Worm (Caenorhabditis elegans) whole organism, dauer: ENCODE data around the gene irld-2.

Experiments used
- unc-62 ChIP-seq: sonication (generic microtip); optimal IDR thresholded peaks from 2 replicates; lab custom pipeline; 2017; ENCODE audit warnings: missing biosample characterization, missing genetic modification reagents, missing genetic modification characterization

Gene irld-2

ce11 chrX:13360632-13361031 is 34.2 kb downstream of the irld-2 start:
- TF ChIP-seq unc-62 (GFP tag; lab: Kevin White, UChicago) = no peak

- TF ChIP-seq unc-62 (GFP tag; lab: Kevin White, UChicago) = no peak
Observed at ce11 chrX:13359800-13360199, 35.1 kb downstream of the irld-2 start.

- TF ChIP-seq unc-62 (GFP tag; lab: Kevin White, UChicago) = no peak
Observed at ce11 chrX:13358573-13358972, 36.3 kb downstream of the irld-2 start.

- TF ChIP-seq unc-62 (GFP tag; lab: Kevin White, UChicago) = no peak
Observed at ce11 chrX:13357673-13358072, 37.2 kb downstream of the irld-2 start.

- TF ChIP-seq unc-62 (GFP tag; lab: Kevin White, UChicago) = no peak
Observed at ce11 chrX:13356469-13356868, 38.4 kb downstream of the irld-2 start.

ce11 chrX:13354672-13355407 is 40.0 kb downstream of the irld-2 start:
- no peak for TF ChIP-seq unc-62 (GFP tag; lab: Kevin White, UChicago)

DNA sequence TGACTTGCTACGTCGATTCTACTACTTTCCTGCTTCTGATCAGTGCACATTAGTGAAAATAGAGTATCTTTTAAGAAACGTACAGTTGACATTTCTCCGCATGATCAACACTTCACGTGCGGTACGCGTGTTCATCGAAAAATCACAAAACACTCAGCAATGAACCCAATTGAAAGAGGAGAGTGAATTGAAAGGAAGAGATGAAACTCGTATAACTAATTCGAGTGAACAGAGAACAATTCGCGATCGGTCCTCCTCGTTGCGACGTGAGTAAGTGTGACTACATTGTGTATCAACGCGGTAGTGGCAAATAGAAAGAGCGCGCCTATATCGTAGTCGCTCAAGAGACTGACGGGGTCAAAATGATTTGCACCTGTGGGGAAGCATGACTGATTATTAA is 41.3 kb downstream of the irld-2 start:
- TF ChIP-seq unc-62 (GFP tag; lab: Kevin White, UChicago) = no peak

DNA sequence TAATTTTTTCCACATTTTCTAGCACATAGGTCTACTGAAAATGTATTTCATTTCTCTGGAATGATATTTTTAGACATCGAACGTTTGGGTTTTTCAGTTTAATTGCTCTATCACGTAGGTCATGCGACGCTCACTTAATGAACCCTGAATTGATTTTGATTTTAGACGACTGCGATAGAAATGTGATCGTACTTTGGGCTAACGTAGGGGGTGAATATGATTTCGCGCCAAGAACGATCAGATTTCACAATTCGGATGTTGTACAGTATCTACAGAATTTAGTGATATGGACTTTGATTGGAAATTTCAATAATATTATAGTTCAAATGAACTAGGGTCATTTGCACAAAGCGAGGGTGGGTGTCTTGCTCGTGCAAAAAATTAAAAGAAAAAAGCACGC is 42.7 kb downstream of the irld-2 start:
- no peak for TF ChIP-seq unc-62 (GFP tag; lab: Kevin White, UChicago)

DNA sequence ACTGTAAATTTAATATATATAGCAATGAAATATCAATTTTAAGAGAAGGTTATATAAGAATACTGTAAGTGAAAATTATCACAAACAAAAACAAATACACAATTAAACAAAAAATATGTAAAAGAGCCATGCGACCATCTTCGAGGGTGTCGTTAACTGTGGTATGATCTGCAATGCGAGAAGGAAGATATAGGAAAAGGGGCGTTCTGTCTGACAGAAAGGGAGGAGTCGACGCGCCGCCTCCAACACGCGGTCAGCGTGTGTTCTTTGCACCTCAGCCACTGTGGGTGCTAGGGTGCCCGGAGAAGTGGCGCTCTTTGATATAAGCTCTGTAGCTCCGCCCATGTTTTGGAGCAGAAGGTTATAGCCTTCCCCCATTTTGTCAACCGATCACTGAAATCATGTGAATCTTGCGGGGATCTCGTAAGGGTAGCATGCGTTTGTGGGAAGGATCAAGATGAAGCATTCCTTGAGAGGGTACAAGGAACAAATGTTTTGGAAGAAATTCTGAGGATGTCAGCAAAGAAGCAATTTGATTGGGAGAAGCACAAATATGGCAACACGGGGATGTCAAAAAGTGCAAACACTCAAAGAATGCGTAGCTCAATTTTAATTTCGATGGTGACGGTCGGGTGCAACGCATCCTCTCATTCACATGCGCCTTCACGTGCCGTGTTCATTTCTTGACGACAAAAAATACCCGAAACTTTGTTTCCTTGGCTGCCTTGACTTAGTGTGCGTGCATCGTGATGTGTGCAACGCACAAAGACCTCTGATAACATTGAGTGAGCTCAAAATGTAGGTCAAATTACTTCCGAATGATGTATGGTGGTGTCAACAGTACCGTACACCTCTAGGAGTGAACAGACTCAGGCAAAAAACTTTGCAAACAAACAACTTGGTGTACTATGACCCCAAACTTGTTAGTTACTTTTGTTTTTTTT is 43.8 kb downstream of the irld-2 start, which contains the start of gene mxl-3:
TSS of gene mxl-3 (minus strand) at position 1 of the 944 bp plus-strand sequence.
- no peak for TF ChIP-seq unc-62 (GFP tag; lab: Kevin White, UChicago)

DNA sequence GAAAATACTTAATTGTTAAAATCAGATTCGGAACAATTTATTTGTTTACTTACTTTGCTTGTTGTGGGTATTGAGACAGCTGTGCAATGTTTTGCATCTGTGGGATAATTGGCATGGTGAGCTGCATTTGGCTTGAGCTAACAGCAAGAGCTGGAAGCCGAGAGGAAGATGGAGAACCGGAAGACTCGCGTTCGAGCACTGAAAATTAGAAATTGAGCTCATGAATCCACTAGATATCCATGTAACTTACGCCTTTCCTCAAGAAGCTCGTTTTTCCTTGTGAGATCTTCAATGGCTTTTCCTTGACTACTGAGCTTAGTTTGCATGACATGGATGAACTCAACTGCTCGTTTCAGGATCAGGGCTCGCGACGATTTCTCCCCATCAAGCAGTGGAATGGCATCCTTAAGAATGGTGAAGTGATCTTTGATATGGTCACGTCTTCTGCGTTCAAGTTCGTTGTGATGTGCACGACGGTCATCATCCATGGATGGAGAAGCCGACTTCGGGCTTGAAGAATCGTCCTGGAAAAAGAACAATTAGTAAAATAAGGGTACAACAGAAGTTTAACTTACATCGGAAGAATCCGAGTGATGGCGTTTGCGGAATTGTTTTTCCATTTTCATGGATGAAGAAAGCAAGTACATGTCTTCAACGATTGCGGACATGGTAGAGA is 44.6 kb downstream of the irld-2 start:
- no peak for TF ChIP-seq unc-62 (GFP tag; lab: Kevin White, UChicago)

- no peak for TF ChIP-seq unc-62 (GFP tag; lab: Kevin White, UChicago)
Observed at ce11 chrX:13349230-13350122, 45.4 kb downstream of the irld-2 start.

- no peak for TF ChIP-seq unc-62 (GFP tag; lab: Kevin White, UChicago)
Observed at ce11 chrX:13348417-13348816, 46.5 kb downstream of the irld-2 start.

DNA sequence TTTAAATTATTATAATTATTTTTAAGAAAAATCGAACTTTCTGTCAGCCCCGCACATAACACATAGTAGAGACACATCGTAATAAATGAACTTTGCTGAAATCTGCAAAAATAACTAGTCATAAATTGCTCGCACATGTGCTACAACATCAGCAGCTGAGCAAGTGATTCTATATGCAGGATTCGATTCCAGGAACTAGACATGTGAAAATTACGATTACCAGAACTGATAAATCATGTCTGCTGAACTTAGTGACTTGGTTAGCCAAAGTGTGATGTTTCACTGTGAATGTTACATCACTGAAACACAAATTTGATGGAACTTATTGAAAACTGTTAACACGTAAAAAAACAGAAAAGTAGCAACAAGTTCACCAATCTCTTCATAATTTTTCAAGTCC is 47.6 kb downstream of the irld-2 start:
- TF ChIP-seq unc-62 (GFP tag; lab: Kevin White, UChicago) = no peak
